Worm (Caenorhabditis elegans): ENCODE measurements around the gene T07A9.15.

ce11 chrIV:373963-374362, 19.4 kb downstream of the T07A9.15 start:
- no peak for TF ChIP-seq nhr-28 (tag; optimal IDR thresholded peaks at IDR 0.05)
- no peak for TF ChIP-seq isw-1 (GFP tag; IDR thresholded peaks at IDR 0.05)
- no peak for TF ChIP-seq fos-1 (tag; optimal IDR thresholded peaks at IDR 0.05)
- TF ChIP-seq mep-1 (tag; optimal IDR thresholded peaks at IDR 0.05), result no peak
- TF ChIP-seq skn-1 (tag; optimal IDR thresholded peaks at IDR 0.05), result no peak
- no peak for TF ChIP-seq C34B4.2 (tag; optimal IDR thresholded peaks at IDR 0.05)
- no peak for TF ChIP-seq lin-15B (tag; optimal IDR thresholded peaks at IDR 0.05)
